Worm (Caenorhabditis elegans): Measurements from ENCODE around the gene C01G5.25.

ce11 chrIV:6577914-6578313, 36.4 kb downstream of the C01G5.25 start, which contains the start of gene C43G2.3:
- TF ChIP-seq blmp-1 (tag; optimal IDR thresholded peaks at IDR 0.05; ENCODE audit: insufficient read depth) (no peak), nhr-237 (tag; optimal IDR thresholded peaks at IDR 0.05) (no peak), lin-39 (tag; optimal IDR thresholded peaks at IDR 0.05) (no peak), ceh-82 (tag; optimal IDR thresholded peaks at IDR 0.05) (no peak)
